Worm (Caenorhabditis elegans) whole organism, L4 larva: ENCODE measurements around the gene hrg-4.

Experiments
- F26F4.8 ChIP-seq: fragments of 200-800 bp; sonication (Bioruptor generic); conservative IDR thresholded peaks from 2 replicates; pipeline ENCODE4 v1.3.6; 2022; ENCODE audit warnings: missing genetic modification characterization, missing compliant biosample characterization
- F37D6.2 ChIP-seq: sonication (generic microtip); optimal IDR thresholded peaks from 2 replicates; lab custom pipeline; 2016; ENCODE audit warnings: mild to moderate bottlenecking, missing genetic modification characterization, missing compliant biosample characterization
- F49E8.2 ChIP-seq: sonication (generic microtip); optimal IDR thresholded peaks from 2 replicates; lab custom pipeline; 2016; ENCODE audit warnings: missing compliant biosample characterization, mild to moderate bottlenecking, missing genetic modification characterization, borderline replicate concordance
- T20F7.1 ChIP-seq: fragments of 200-800 bp; sonication (Bioruptor generic); optimal IDR thresholded peaks from 2 replicates; lab custom pipeline; 2018; ENCODE audit warnings: mild to moderate bottlenecking, missing genetic modification characterization, missing compliant biosample characterization
- T26A8.4 ChIP-seq: fragments of 200-800 bp; sonication (Bioruptor generic); IDR thresholded peaks from 2 replicates; pipeline ENCODE4 v1.3.6; 2022; ENCODE audit warnings: missing genetic modification characterization, missing compliant biosample characterization
- Y105C5A.15 ChIP-seq: fragments of 200-800 bp; sonication (Bioruptor generic); IDR thresholded peaks from 2 replicates; pipeline ENCODE4 v1.3.6; 2022; ENCODE audit warnings: missing genetic modification characterization, missing compliant biosample characterization
- Y5F2A.4 ChIP-seq: fragments of 200-800 bp; sonication (Bioruptor generic); optimal IDR thresholded peaks from 2 replicates; lab custom pipeline; 2018; ENCODE audit warnings: mild to moderate bottlenecking, missing genetic modification characterization, missing compliant biosample characterization
- Y75B8A.6 ChIP-seq: fragments of 200-800 bp; sonication (Bioruptor generic); IDR thresholded peaks from 2 replicates; pipeline ENCODE4 v1.3.6; 2022; ENCODE audit warnings: missing genetic modification reagents, missing genetic modification characterization, missing compliant biosample characterization
- ZK337.2 ChIP-seq: fragments of 200-800 bp; sonication (Bioruptor generic); IDR thresholded peaks from 2 replicates; pipeline ENCODE4 v1.3.6; 2022; ENCODE audit warnings: missing genetic modification reagents, missing genetic modification characterization, missing compliant biosample characterization
- ZK546.5 ChIP-seq, 2 experiments: sonication (generic microtip); optimal IDR thresholded peaks; 2 replicates each; lab custom pipeline; 2017; ENCODE audit warnings: missing biosample characterization in 2 of 2, missing genetic modification characterization in 2 of 2
- arid-1 ChIP-seq: fragments of 200-800 bp; sonication (Bioruptor generic); conservative IDR thresholded peaks from 2 replicates; pipeline ENCODE4 v1.3.6; 2022; ENCODE audit warnings: missing genetic modification reagents, missing genetic modification characterization, missing compliant biosample characterization
- attf-4 ChIP-seq: sonication (generic microtip); optimal IDR thresholded peaks from 3 replicates; lab custom pipeline; 2017; ENCODE audit warnings: missing biosample characterization, missing genetic modification characterization
- ceh-44 ChIP-seq: fragments of 200-800 bp; sonication (Bioruptor generic); IDR thresholded peaks from 2 replicates; pipeline ENCODE4 v1.3.6; 2022; ENCODE audit warnings: missing genetic modification reagents, missing genetic modification characterization, missing compliant biosample characterization
- ctbp-1 ChIP-seq: fragments of 200-800 bp; sonication (Bioruptor generic); IDR thresholded peaks from 2 replicates; pipeline ENCODE4 v1.3.6; 2022; ENCODE audit warnings: missing genetic modification reagents, missing genetic modification characterization, missing compliant biosample characterization
- daf-12 ChIP-seq: fragments of 150-350 bp; optimal IDR thresholded peaks from 2 replicates; lab custom pipeline; 2014; ENCODE audit warnings: missing biosample characterization, missing genetic modification reagents, missing genetic modification characterization
- daf-19 ChIP-seq: fragments of 200-800 bp; sonication (Bioruptor generic); conservative IDR thresholded peaks from 2 replicates; pipeline ENCODE4 v1.3.6; 2022; ENCODE audit warnings: missing genetic modification characterization, missing compliant biosample characterization
- dmd-6 ChIP-seq: fragments of 200-800 bp; sonication (Bioruptor generic); IDR thresholded peaks from 2 replicates; pipeline ENCODE4 v1.3.6; 2022; ENCODE audit warnings: missing genetic modification reagents, missing genetic modification characterization, missing compliant biosample characterization
- dmd-8 ChIP-seq: fragments of 200-800 bp; sonication (Bioruptor generic); IDR thresholded peaks from 2 replicates; pipeline ENCODE4 v1.3.6; 2022; ENCODE audit warnings: missing genetic modification characterization, missing compliant biosample characterization
- dpl-1 ChIP-seq: fragments of 150-350 bp; optimal IDR thresholded peaks from 2 replicates; lab custom pipeline; 2014; ENCODE audit warnings: missing biosample characterization, missing genetic modification reagents, missing genetic modification characterization
- dve-1 ChIP-seq: sonication (generic microtip); optimal IDR thresholded peaks from 2 replicates; lab custom pipeline; 2017; ENCODE audit warnings: antibody characterized with exemption, mild to moderate bottlenecking, missing genetic modification characterization, missing compliant biosample characterization; ENCODE audit not compliant: insufficient read depth
- egl-27 ChIP-seq: sonication (generic microtip); optimal IDR thresholded peaks from 3 replicates; lab custom pipeline; 2017; ENCODE audit warnings: missing biosample characterization, missing genetic modification reagents, missing genetic modification characterization
- egl-43 ChIP-seq: fragments of 200-800 bp; sonication (Bioruptor generic); IDR thresholded peaks from 2 replicates; pipeline ENCODE4 v1.3.6; 2022; ENCODE audit warnings: missing genetic modification reagents, missing genetic modification characterization, missing compliant biosample characterization
- gei-8 ChIP-seq: fragments of 200-800 bp; sonication (Bioruptor generic); optimal IDR thresholded peaks from 2 replicates; lab custom pipeline; 2018; ENCODE audit warnings: mild to moderate bottlenecking, missing genetic modification characterization, missing compliant biosample characterization
- hlh-11 ChIP-seq: fragments of 200-800 bp; sonication (Bioruptor generic); optimal IDR thresholded peaks from 2 replicates; lab custom pipeline; 2018; ENCODE audit warnings: mild to moderate bottlenecking, missing genetic modification characterization, missing compliant biosample characterization
- hmg-1.1 ChIP-seq: fragments of 200-800 bp; sonication (Bioruptor generic); IDR thresholded peaks from 2 replicates; pipeline ENCODE4 v1.3.6; 2022; ENCODE audit warnings: missing genetic modification reagents, missing genetic modification characterization, missing compliant biosample characterization
- jun-1 ChIP-seq: fragments of 150-350 bp; optimal IDR thresholded peaks from 2 replicates; lab custom pipeline; 2014; ENCODE audit warnings: missing biosample characterization, missing genetic modification reagents, missing genetic modification characterization
- lin-13 ChIP-seq: fragments of 150-350 bp; optimal IDR thresholded peaks from 2 replicates; lab custom pipeline; 2014; ENCODE audit warnings: missing biosample characterization, missing genetic modification reagents, missing genetic modification characterization
- lin-29 ChIP-seq: fragments of 200-800 bp; sonication (Bioruptor generic); IDR thresholded peaks from 2 replicates; pipeline ENCODE4 v1.3.6; 2022; ENCODE audit warnings: missing genetic modification reagents, missing genetic modification characterization, missing compliant biosample characterization
- lin-38 ChIP-seq: fragments of 200-800 bp; sonication (Bioruptor generic); IDR thresholded peaks from 2 replicates; pipeline ENCODE4 v1.3.6; 2022; ENCODE audit warnings: missing genetic modification reagents, missing genetic modification characterization, missing compliant biosample characterization
- lir-3 ChIP-seq: sonication (generic microtip); optimal IDR thresholded peaks from 2 replicates; lab custom pipeline; 2016; ENCODE audit warnings: mild to moderate bottlenecking, missing genetic modification characterization, missing compliant biosample characterization
- lsy-2 ChIP-seq, 2 experiments: fragments of 150-350 bp in 1 of 2; sonication (generic microtip) in 1 of 2; optimal IDR thresholded peaks; 2 replicates each; lab custom pipeline; 2014 to 2017; ENCODE audit warnings: missing biosample characterization in 2 of 2, missing genetic modification characterization in 2 of 2
- madf-5 ChIP-seq, 2 experiments: fragments of 200-800 bp; sonication (Bioruptor generic); IDR thresholded peaks; 2 replicates each; pipeline ENCODE4 v1.3.6; 2022; ENCODE audit warnings: missing compliant biosample characterization in 2 of 2, missing genetic modification characterization in 2 of 2
- madf-9 ChIP-seq: fragments of 200-800 bp; sonication (Bioruptor generic); conservative IDR thresholded peaks from 2 replicates; pipeline ENCODE4 v1.3.6; 2022; ENCODE audit warnings: missing genetic modification reagents, missing genetic modification characterization, missing compliant biosample characterization
- mdt-29 ChIP-seq: fragments of 200-800 bp; sonication (Bioruptor generic); IDR thresholded peaks from 2 replicates; pipeline ENCODE4 v1.3.6; 2022; ENCODE audit warnings: missing genetic modification reagents, missing genetic modification characterization, missing compliant biosample characterization
- mep-1 ChIP-seq: fragments of 150-350 bp; sonication (generic microtip); optimal IDR thresholded peaks from 3 replicates; lab custom pipeline; 2014; ENCODE audit warnings: missing biosample characterization, missing genetic modification characterization
- mxl-3 ChIP-seq: fragments of 200-800 bp; sonication (Bioruptor generic); optimal IDR thresholded peaks from 2 replicates; lab custom pipeline; 2018; ENCODE audit warnings: mild to moderate bottlenecking, missing genetic modification characterization, missing compliant biosample characterization
- nhr-102 ChIP-seq: sonication (generic microtip); optimal IDR thresholded peaks from 2 replicates; lab custom pipeline; 2016; ENCODE audit warnings: mild to moderate bottlenecking, missing genetic modification characterization, moderate library complexity, missing compliant biosample characterization
- nhr-111 ChIP-seq: fragments of 200-800 bp; sonication (Bioruptor generic); optimal IDR thresholded peaks from 2 replicates; lab custom pipeline; 2018; ENCODE audit warnings: mild to moderate bottlenecking, missing genetic modification characterization, missing compliant biosample characterization
- nhr-48 ChIP-seq: sonication (generic microtip); optimal IDR thresholded peaks from 2 replicates; lab custom pipeline; 2016; ENCODE audit warnings: mild to moderate bottlenecking, missing genetic modification characterization, missing compliant biosample characterization
- php-3 ChIP-seq: fragments of 200-800 bp; sonication (Bioruptor generic); IDR thresholded peaks from 2 replicates; pipeline ENCODE4 v1.3.6; 2022; ENCODE audit warnings: missing genetic modification reagents, missing genetic modification characterization, missing compliant biosample characterization
- rbr-2 ChIP-seq: sonication (generic microtip); optimal IDR thresholded peaks from 2 replicates; lab custom pipeline; 2016; ENCODE audit warnings: missing genotype, missing genetic modification characterization, missing compliant biosample characterization
- set-16 ChIP-seq: fragments of 200-800 bp; sonication (Bioruptor generic); IDR thresholded peaks from 2 replicates; pipeline ENCODE4 v1.3.6; 2022; ENCODE audit warnings: missing genetic modification reagents, missing genetic modification characterization, missing compliant biosample characterization
- snpc-1.2 ChIP-seq: fragments of 200-800 bp; sonication (Bioruptor generic); IDR thresholded peaks from 2 replicates; pipeline ENCODE4 v1.3.6; 2022; ENCODE audit warnings: missing genetic modification reagents, missing genetic modification characterization, missing compliant biosample characterization
- spr-3 ChIP-seq: fragments of 200-800 bp; sonication (Bioruptor generic); optimal IDR thresholded peaks from 2 replicates; lab custom pipeline; 2018; ENCODE audit warnings: mild to moderate bottlenecking, missing genetic modification characterization, missing compliant biosample characterization
- tra-1 ChIP-seq: fragments of 200-800 bp; sonication (Bioruptor generic); IDR thresholded peaks from 2 replicates; pipeline ENCODE4 v1.3.6; 2022; ENCODE audit warnings: missing genetic modification reagents, missing genetic modification characterization, missing compliant biosample characterization
- unc-62 ChIP-seq, 3 experiments: fragments of 150-350 bp in 1 of 3; sonication (generic microtip); optimal IDR thresholded peaks in 2 of 3; peaks in 1 of 3; 1 replicate in 1 of 3; 2 replicates in 2 of 3; lab custom pipeline; 2014 to 2017; ENCODE audit warnings: missing biosample characterization in 3 of 3, missing genetic modification characterization in 3 of 3, missing genetic modification reagents in 3 of 3, missing genotype in 1 of 3
- vab-7 ChIP-seq: fragments of 200-800 bp; sonication (Bioruptor generic); IDR thresholded peaks from 2 replicates; pipeline ENCODE4 v1.3.6; 2022; ENCODE audit warnings: missing genetic modification reagents, missing genetic modification characterization, missing compliant biosample characterization
- zfp-3 ChIP-seq: fragments of 200-800 bp; sonication (Bioruptor generic); conservative IDR thresholded peaks from 2 replicates; pipeline ENCODE4 v1.3.6; 2022; ENCODE audit warnings: missing genetic modification reagents, missing genetic modification characterization, missing compliant biosample characterization
- zip-2 ChIP-seq: fragments of 150-350 bp; optimal IDR thresholded peaks from 2 replicates; lab custom pipeline; 2014; ENCODE audit warnings: missing biosample characterization, missing genetic modification characterization

hrg-4 gene

ce11 chrIV:11025941-11026340 lies 4.9 kb downstream of the hrg-4 start (continued):
- TF ChIP-seq php-3 (GFP tag; lab: Robert Waterston, UW): peak; percentile 79
- no peak for TF ChIP-seq dve-1 (tag; lab: Kevin White, UChicago)
- peak in 1 of 2 experiments; percentile 24 for TF ChIP-seq unc-62 (GFP tag; optimal IDR thresholded peaks at IDR 0.05 in 1 of 2; lab: Kevin White, UChicago)
- no peak for TF ChIP-seq unc-62 (tag; optimal IDR thresholded peaks at IDR 0.05; lab: Kevin White, UChicago)
- peak; percentile 93 for TF ChIP-seq egl-43 (GFP tag; lab: Robert Waterston, UW)
- TF ChIP-seq tra-1: peak; percentile 76
- peak; percentile 65 for TF ChIP-seq spr-3 (GFP tag; lab: Kevin White, UChicago)
- TF ChIP-seq mdt-29: peak; percentile 57; the same call in 1 of the 2 replicates
- TF ChIP-seq ctbp-1 (GFP tag; lab: Robert Waterston, UW): peak; percentile 88
- TF ChIP-seq zip-2 (tag; lab: Kevin White, UChicago): no peak
- peak; percentile 43 for TF ChIP-seq nhr-48
- peak; percentile 74 for TF ChIP-seq arid-1
- TF ChIP-seq hmg-1.1 (GFP tag; lab: Robert Waterston, UW): no peak
- peak; percentile 28 to 76; a peak in 1 of 4 replicates for TF ChIP-seq madf-5 (GFP tag; IDR thresholded peaks at IDR 0.05; lab: Robert Waterston, UW)
- TF ChIP-seq mxl-3 (GFP tag; lab: Kevin White, UChicago): peak; percentile 75
- 0 out of 2 replicates have a peak, but pooled peaks have one; percentile 20 for TF ChIP-seq dmd-6
- TF ChIP-seq zfp-3: peak; percentile 67
- TF ChIP-seq T20F7.1 (GFP tag; lab: Kevin White, UChicago): peak; percentile 31
- TF ChIP-seq vab-7 (GFP tag; lab: Robert Waterston, UW): peak; percentile 87
- TF ChIP-seq F49E8.2 (tag; lab: Kevin White, UChicago): peak; percentile 91
- TF ChIP-seq Y75B8A.6 (GFP tag; lab: Robert Waterston, UW): peak; percentile 75; the same call in 1 of the 2 replicates
- TF ChIP-seq lin-29: 0 out of 2 replicates have a peak, but pooled peaks have one; percentile 32
- TF ChIP-seq nhr-111 (GFP tag; lab: Kevin White, UChicago): peak; percentile 75
- TF ChIP-seq T26A8.4 (GFP tag; lab: Robert Waterston, UW): peak; percentile 72
- TF ChIP-seq Y5F2A.4 (GFP tag; lab: Kevin White, UChicago): peak; percentile 89
- TF ChIP-seq lsy-2 (tag; optimal IDR thresholded peaks at IDR 0.05; lab: Kevin White, UChicago): no peak
- TF ChIP-seq madf-9 (GFP tag; lab: Robert Waterston, UW): peak; percentile 74
- peak; percentile 66 for TF ChIP-seq gei-8
- peak; percentile 89 for TF ChIP-seq F26F4.8 (GFP tag; lab: Robert Waterston, UW)
- TF ChIP-seq egl-27 (tag; lab: Kevin White, UChicago): no peak
- TF ChIP-seq Y105C5A.15: peak; percentile 77; the same call in 1 of the 2 replicates
- TF ChIP-seq lin-13 (GFP tag; lab: Kevin White, UChicago): no peak
- peak; percentile 27 for TF ChIP-seq mep-1 (tag; lab: Kevin White, UChicago)
- TF ChIP-seq ZK337.2 (GFP tag; lab: Robert Waterston, UW): peak; percentile 65; the same call in 1 of the 2 replicates
- no peak for TF ChIP-seq daf-12 (tag; lab: Kevin White, UChicago)
- TF ChIP-seq lin-38 (GFP tag; lab: Robert Waterston, UW): peak; percentile 78
- no peak for TF ChIP-seq ZK546.5 (tag; optimal IDR thresholded peaks at IDR 0.05; lab: Kevin White, UChicago)
- peak; percentile 39; the same call in 1 of the 2 replicates for TF ChIP-seq set-16
- TF ChIP-seq dmd-8: peak; percentile 86
- no peak for TF ChIP-seq attf-4
- TF ChIP-seq snpc-1.2: peak; percentile 92
- TF ChIP-seq jun-1 (tag; lab: Kevin White, UChicago): no peak
- peak; percentile 91 for TF ChIP-seq ceh-44 (GFP tag; lab: Robert Waterston, UW)
- no peak for TF ChIP-seq dpl-1 (GFP tag; lab: Kevin White, UChicago)
- TF ChIP-seq F37D6.2 (tag; lab: Kevin White, UChicago): no peak
- TF ChIP-seq hlh-11 (tag; lab: Kevin White, UChicago): no peak
- peak; percentile 73 for TF ChIP-seq nhr-102 (tag; lab: Kevin White, UChicago)
- peak; percentile 85 for TF ChIP-seq daf-19 (GFP tag; lab: Robert Waterston, UW)
- peak; percentile 42 for TF ChIP-seq rbr-2 (tag; lab: Kevin White, UChicago)
- peak; percentile 17 for TF ChIP-seq lir-3 (tag; lab: Kevin White, UChicago)
